Worm (Caenorhabditis elegans) whole organism, young adult: ENCODE measurements around the gene fdgt-1.

Experiments
- F37B4.10 ChIP-seq: fragments of 200-800 bp; sonication (Bioruptor generic); IDR thresholded peaks from 2 replicates; pipeline ENCODE4 v1.3.6; 2022; ENCODE audit warnings: missing genetic modification characterization, missing compliant biosample characterization
- K11D2.4 ChIP-seq: fragments of 200-800 bp; sonication (Bioruptor generic); IDR thresholded peaks from 2 replicates; pipeline ENCODE4 v1.3.6; 2022; ENCODE audit warnings: missing genetic modification reagents, missing genetic modification characterization, missing compliant biosample characterization
- Y53F4B.3 ChIP-seq: fragments of 200-800 bp; sonication (Bioruptor generic); IDR thresholded peaks from 2 replicates; pipeline ENCODE4 v1.3.6; 2022; ENCODE audit warnings: missing genetic modification reagents, missing genetic modification characterization, missing compliant biosample characterization
- Y56A3A.18 ChIP-seq: fragments of 200-800 bp; sonication (Bioruptor generic); IDR thresholded peaks from 2 replicates; pipeline ENCODE4 v1.3.6; 2022; ENCODE audit warnings: missing genetic modification reagents, missing genetic modification characterization, missing compliant biosample characterization
- Y67H2A.10 ChIP-seq: fragments of 200-800 bp; sonication (Bioruptor generic); conservative IDR thresholded peaks from 2 replicates; pipeline ENCODE4 v1.3.6; 2022; ENCODE audit warnings: missing genetic modification reagents, missing genetic modification characterization, missing compliant biosample characterization
- attf-3 ChIP-seq: fragments of 200-800 bp; sonication (Bioruptor generic); conservative IDR thresholded peaks from 2 replicates; pipeline ENCODE4 v1.3.6; 2022; ENCODE audit warnings: missing genetic modification reagents, missing genetic modification characterization, missing compliant biosample characterization
- bed-1 ChIP-seq: fragments of 200-800 bp; sonication (Bioruptor generic); IDR thresholded peaks from 2 replicates; pipeline ENCODE4 v1.3.6; 2022; ENCODE audit warnings: missing genetic modification reagents, missing genetic modification characterization, missing compliant biosample characterization
- ceh-100 ChIP-seq: fragments of 200-800 bp; sonication (Bioruptor generic); IDR thresholded peaks from 2 replicates; pipeline ENCODE4 v1.3.6; 2022; ENCODE audit warnings: missing genetic modification reagents, missing genetic modification characterization, missing compliant biosample characterization
- dox-1 ChIP-seq: fragments of 200-800 bp; sonication (Bioruptor generic); IDR thresholded peaks from 2 replicates; pipeline ENCODE4 v1.3.6; 2022; ENCODE audit warnings: missing genetic modification reagents, missing genetic modification characterization, missing compliant biosample characterization
- egrh-3 ChIP-seq: fragments of 200-800 bp; sonication (Bioruptor generic); IDR thresholded peaks from 2 replicates; pipeline ENCODE4 v1.3.6; 2022; ENCODE audit warnings: missing genetic modification reagents, missing genetic modification characterization, missing compliant biosample characterization
- ets-4 ChIP-seq: fragments of 200-800 bp; sonication (Bioruptor generic); optimal IDR thresholded peaks from 2 replicates; lab custom pipeline; 2018; ENCODE audit warnings: mild to moderate bottlenecking, missing genetic modification characterization, missing compliant biosample characterization
- gei-17 ChIP-seq: fragments of 200-800 bp; sonication (Bioruptor generic); optimal IDR thresholded peaks from 2 replicates; lab custom pipeline; 2018; ENCODE audit warnings: mild to moderate bottlenecking, missing genetic modification characterization, missing compliant biosample characterization
- him-1 ChIP-seq: sonication (generic microtip); optimal IDR thresholded peaks from 2 replicates; lab custom pipeline; 2016; ENCODE audit warnings: missing genotype, missing genetic modification reagents, missing genetic modification characterization, missing compliant biosample characterization
- hsf-1 ChIP-seq: fragments of 200-800 bp; sonication (Bioruptor generic); IDR thresholded peaks from 2 replicates; pipeline ENCODE4 v1.3.6; 2022; ENCODE audit warnings: missing genetic modification reagents, missing genetic modification characterization, missing compliant biosample characterization
- lag-1 ChIP-seq: fragments of 200-800 bp; sonication (Bioruptor generic); IDR thresholded peaks from 2 replicates; pipeline ENCODE4 v1.3.6; 2022; ENCODE audit warnings: missing genetic modification reagents, missing genetic modification characterization, missing compliant biosample characterization
- lin-40 ChIP-seq: sonication (generic microtip); optimal IDR thresholded peaks from 2 replicates; lab custom pipeline; 2016; ENCODE audit warnings: missing genetic modification characterization, mild to moderate bottlenecking, missing compliant biosample characterization, missing genotype, missing genetic modification reagents
- lin-54 ChIP-seq: fragments of 200-800 bp; sonication (Bioruptor generic); optimal IDR thresholded peaks from 2 replicates; lab custom pipeline; 2018; ENCODE audit warnings: mild to moderate bottlenecking, missing genetic modification characterization, missing compliant biosample characterization
- madf-3 ChIP-seq: fragments of 200-800 bp; sonication (Bioruptor generic); IDR thresholded peaks from 2 replicates; pipeline ENCODE4 v1.3.6; 2022; ENCODE audit warnings: missing genetic modification reagents, missing genetic modification characterization, missing compliant biosample characterization
- madf-8 ChIP-seq: fragments of 200-800 bp; sonication (Bioruptor generic); conservative IDR thresholded peaks from 2 replicates; pipeline ENCODE4 v1.3.6; 2022; ENCODE audit warnings: missing genetic modification reagents, missing genetic modification characterization, missing compliant biosample characterization
- mxl-1 ChIP-seq: sonication (generic microtip); optimal IDR thresholded peaks from 2 replicates; lab custom pipeline; 2016; ENCODE audit warnings: missing genetic modification characterization, missing compliant biosample characterization
- nfya-1 ChIP-seq: sonication (generic microtip); optimal IDR thresholded peaks from 2 replicates; lab custom pipeline; 2017; ENCODE audit warnings: antibody characterized with exemption, missing compliant biosample characterization, missing genetic modification characterization, borderline replicate concordance; ENCODE audit not compliant: insufficient read depth
- nfya-2 ChIP-seq: fragments of 200-800 bp; sonication (Bioruptor generic); IDR thresholded peaks from 2 replicates; pipeline ENCODE4 v1.3.6; 2022; ENCODE audit warnings: missing genetic modification reagents, missing genetic modification characterization, missing compliant biosample characterization
- nfyb-1 ChIP-seq: fragments of 200-800 bp; sonication (Bioruptor generic); IDR thresholded peaks from 2 replicates; pipeline ENCODE4 v1.3.6; 2022; ENCODE audit warnings: missing genetic modification reagents, missing genetic modification characterization, missing compliant biosample characterization
- nhr-120 ChIP-seq: fragments of 200-800 bp; sonication (Bioruptor generic); IDR thresholded peaks from 2 replicates; pipeline ENCODE4 v1.3.6; 2022; ENCODE audit warnings: missing genetic modification characterization, missing compliant biosample characterization
- nhr-80 ChIP-seq: sonication (generic microtip); optimal IDR thresholded peaks from 2 replicates; lab custom pipeline; 2016; ENCODE audit warnings: missing genetic modification characterization, missing compliant biosample characterization
- sea-2 ChIP-seq: fragments of 200-800 bp; sonication (Bioruptor generic); IDR thresholded peaks from 2 replicates; pipeline ENCODE4 v1.3.6; 2022; ENCODE audit warnings: missing genetic modification characterization, missing compliant biosample characterization
- snpc-4 ChIP-seq, 5 experiments: fragments of 150-350 bp in 1 of 5; sonication (generic microtip) in 4 of 5; optimal IDR thresholded peaks; 2 replicates each; lab custom pipeline; 2014 to 2018; ENCODE audit warnings: missing genetic modification characterization in 5 of 5, missing biosample characterization in 3 of 5, antibody characterized with exemption in 2 of 5, mild to moderate bottlenecking in 2 of 5, missing compliant biosample characterization in 2 of 5, missing genotype in 2 of 5, moderate library complexity in 2 of 5, missing genetic modification reagents in 1 of 5
- tbx-9 ChIP-seq: sonication (generic microtip); optimal IDR thresholded peaks from 2 replicates; lab custom pipeline; 2016; ENCODE audit warnings: borderline replicate concordance, missing genetic modification characterization, inconsistent platforms, missing compliant biosample characterization
- zim-3 ChIP-seq: sonication (generic microtip); optimal IDR thresholded peaks from 2 replicates; lab custom pipeline; 2017; ENCODE audit warnings: mild to moderate bottlenecking, missing genetic modification characterization, moderate library complexity, missing compliant biosample characterization
- ztf-18 ChIP-seq: sonication (generic microtip); optimal IDR thresholded peaks from 2 replicates; lab custom pipeline; 2016; ENCODE audit warnings: missing genotype, mild to moderate bottlenecking, missing genetic modification characterization, missing compliant biosample characterization
- ztf-22 ChIP-seq: fragments of 200-800 bp; sonication (Bioruptor generic); optimal IDR thresholded peaks from 2 replicates; lab custom pipeline; 2018; ENCODE audit warnings: mild to moderate bottlenecking, missing genetic modification characterization, moderate library complexity, missing compliant biosample characterization
- ztf-25 ChIP-seq: fragments of 200-800 bp; sonication (Bioruptor generic); IDR thresholded peaks from 2 replicates; pipeline ENCODE4 v1.3.6; 2022; ENCODE audit warnings: missing genetic modification reagents, missing genetic modification characterization, missing compliant biosample characterization
- ztf-6 ChIP-seq: fragments of 200-800 bp; sonication (Bioruptor generic); IDR thresholded peaks from 2 replicates; pipeline ENCODE4 v1.3.6; 2022; ENCODE audit warnings: missing genetic modification reagents, missing genetic modification characterization, missing compliant biosample characterization

fdgt-1 gene

DNA sequence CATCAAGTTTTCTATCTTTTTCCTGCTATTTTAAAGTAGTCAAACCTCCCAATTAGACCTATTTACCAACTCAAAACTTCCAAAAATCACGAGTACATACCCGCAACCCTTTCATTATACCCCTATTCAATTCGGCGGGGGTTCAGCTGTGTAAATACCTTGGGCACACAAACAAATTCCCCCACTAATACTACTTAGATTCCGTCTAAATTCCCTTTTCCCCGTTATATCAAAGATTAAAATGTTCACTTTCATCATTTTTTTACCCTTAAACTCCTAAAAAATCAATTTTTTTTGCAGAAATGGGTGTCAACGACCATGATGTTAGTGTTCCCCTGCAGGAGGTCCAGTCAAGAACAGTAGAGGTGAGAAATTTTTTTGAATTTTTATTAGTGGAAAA, at the start of gene fdgt-1:
fdgt-1 (plus strand) TSS at position 301 of the 400 bp plus-strand sequence.
- TF ChIP-seq gei-17 (GFP tag; lab: Kevin White, UChicago) (no peak), lag-1 (GFP tag; lab: Robert Waterston, UW) (no peak), dox-1 (GFP tag; lab: Robert Waterston, UW) (no peak), snpc-4 (GFP tag; optimal IDR thresholded peaks at IDR 0.05; lab: Kevin White, UChicago) (no peak), snpc-4 (tag; optimal IDR thresholded peaks at IDR 0.05; lab: Kevin White, UChicago) (no peak), lin-40 (tag; lab: Kevin White, UChicago) (no peak), Y53F4B.3 (GFP tag; lab: Robert Waterston, UW) (no peak), mxl-1 (no peak), attf-3 (GFP tag; lab: Robert Waterston, UW) (no peak), zim-3 (tag; lab: Kevin White, UChicago) (no peak), lin-54 (GFP tag; lab: Kevin White, UChicago) (no peak), Y56A3A.18 (GFP tag; lab: Robert Waterston, UW) (no peak), tbx-9 (tag; lab: Kevin White, UChicago) (no peak), nhr-120 (GFP tag; lab: Robert Waterston, UW) (no peak), ztf-22 (GFP tag; lab: Kevin White, UChicago) (no peak), nfya-1 (tag; lab: Kevin White, UChicago) (no peak), him-1 (no peak), ztf-18 (tag; lab: Kevin White, UChicago) (no peak), madf-8 (GFP tag; lab: Robert Waterston, UW) (no peak)

DNA sequence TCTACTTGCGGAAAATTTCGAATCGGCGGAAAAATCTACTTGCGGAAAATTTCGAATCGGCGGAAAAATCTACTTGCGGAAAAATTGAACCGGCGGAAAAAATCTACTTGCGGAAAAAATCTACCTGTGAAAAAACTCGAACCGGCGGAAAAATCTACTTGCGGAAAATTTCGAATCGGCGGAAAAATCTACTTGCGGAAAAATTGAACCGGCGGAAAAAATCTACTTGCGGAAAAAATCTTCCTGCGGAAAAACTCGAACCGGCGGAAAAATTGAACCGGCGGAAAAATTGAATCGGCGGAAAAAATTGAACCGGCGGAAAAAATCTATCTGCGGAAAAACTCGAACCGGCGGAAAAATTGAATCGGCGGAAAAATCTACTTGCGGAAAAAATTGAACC, 46.6 kb upstream of the fdgt-1 start:
- TF ChIP-seq F37B4.10 (GFP tag; lab: Robert Waterston, UW) (0 out of 2 replicates have a peak, but pooled peaks have one; percentile 79), K11D2.4 (0 out of 2 replicates have a peak, but pooled peaks have one; percentile 30), ceh-100 (GFP tag; lab: Robert Waterston, UW) (0 out of 2 replicates have a peak, but pooled peaks have one; percentile 20), madf-3 (GFP tag; lab: Robert Waterston, UW) (peak; percentile 73; the same call in 1 of the 2 replicates), Y67H2A.10 (GFP tag; lab: Robert Waterston, UW) (0 out of 2 replicates have a peak, but pooled peaks have one; percentile 23), nfya-2 (GFP tag; lab: Robert Waterston, UW) (peak; percentile 30; the same call in 1 of the 2 replicates), bed-1 (0 out of 2 replicates have a peak, but pooled peaks have one; percentile 85), lag-1 (GFP tag; lab: Robert Waterston, UW) (0 out of 2 replicates have a peak, but pooled peaks have one; percentile 12), hsf-1 (GFP tag; lab: Robert Waterston, UW) (peak; percentile 40; the same call in 1 of the 2 replicates), sea-2 (GFP tag; lab: Robert Waterston, UW) (0 out of 2 replicates have a peak, but pooled peaks have one; percentile 63), nfyb-1 (0 out of 2 replicates have a peak, but pooled peaks have one; percentile 18), ztf-25 (GFP tag; lab: Robert Waterston, UW) (0 out of 2 replicates have a peak, but pooled peaks have one; percentile 31), ztf-6 (peak; percentile 68; the same call in 1 of the 2 replicates), egrh-3 (GFP tag; lab: Robert Waterston, UW) (peak; percentile 48; the same call in 1 of the 2 replicates)

DNA sequence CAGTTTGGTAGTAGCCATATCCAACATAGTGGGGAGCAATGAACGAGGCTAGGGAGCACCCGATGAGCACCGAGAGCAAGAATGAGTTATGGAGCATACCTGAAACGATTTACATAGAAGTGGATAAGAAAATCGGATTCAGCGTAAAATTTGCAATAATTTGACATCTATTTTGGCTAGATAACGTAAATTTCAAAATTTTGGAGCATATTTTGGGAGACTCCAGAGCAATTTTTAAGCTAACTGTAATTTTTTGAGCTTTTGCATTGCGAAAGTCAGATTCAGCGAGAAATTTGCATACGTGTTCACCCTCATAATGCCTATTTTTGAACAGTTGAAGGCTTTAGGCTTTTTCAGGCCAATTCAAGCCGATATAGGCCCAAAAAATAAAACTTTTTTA, 37.9 kb upstream of the fdgt-1 start, which contains the start of gene Y51H7C.13:
Y51H7C.13 (minus strand) TSS at position 101 of the 400 bp plus-strand sequence.
- no peak for TF ChIP-seq nhr-80 (tag; lab: Kevin White, UChicago)
- TF ChIP-seq ets-4 (GFP tag; lab: Kevin White, UChicago) = no peak
- TF ChIP-seq, all 124 proteins: peak for 0
